Fruit fly (Drosophila melanogaster): ENCODE results near the gene Exo84.

The Exo84 gene

DNA sequence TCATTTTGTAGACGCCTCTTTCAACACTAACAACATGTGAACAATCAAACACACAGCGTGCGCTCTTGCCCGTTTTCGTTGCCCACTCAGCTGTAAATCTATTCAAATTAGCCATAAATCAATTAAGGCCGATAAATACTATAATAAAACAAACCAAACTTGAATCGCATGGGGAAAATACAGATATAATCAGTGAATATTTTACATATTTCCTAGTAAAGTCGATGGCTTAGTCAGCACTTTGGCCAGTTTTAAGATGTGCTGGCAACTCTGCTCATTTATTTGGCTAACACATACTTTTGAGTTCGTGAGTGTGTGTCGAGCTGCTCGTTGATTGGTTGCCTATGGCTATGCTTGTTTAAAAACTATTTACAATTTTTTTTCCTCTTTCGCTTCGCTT, 47.2 kb upstream of the Exo84 start (continued):
- TF ChIP-seq B-H1 (GFP tag; IDR thresholded peaks at IDR 0.05): no peak
- TF ChIP-seq Dek (tag; optimal IDR thresholded peaks at IDR 0.05): no peak
- TF ChIP-seq CG13775 (GFP tag; optimal IDR thresholded peaks at IDR 0.05): no peak
- peak; percentile 61 for TF ChIP-seq CG1603 (tag; optimal IDR thresholded peaks at IDR 0.05)
- no peak for TF ChIP-seq Opbp (GFP tag; IDR thresholded peaks at IDR 0.05; ENCODE audit: partially characterized antibody)
- no peak for TF ChIP-seq CG8924 (tag; optimal IDR thresholded peaks at IDR 0.05)
- no peak for TF ChIP-seq CG11085 (GFP tag; IDR thresholded peaks at IDR 0.05)
- TF ChIP-seq CG34376 (GFP tag; optimal IDR thresholded peaks at IDR 0.05): no peak
- no peak for TF ChIP-seq CG8944 (GFP tag; optimal IDR thresholded peaks at IDR 0.05)
- no peak for TF ChIP-seq maf-S (GFP tag; optimal IDR thresholded peaks at IDR 0.05)
- TF ChIP-seq unpg (GFP tag; optimal IDR thresholded peaks at IDR 0.05): no peak
- no peak for TF ChIP-seq CG4617 (GFP tag; optimal IDR thresholded peaks at IDR 0.05; ENCODE audit: borderline replicate concordance)
- no peak for TF ChIP-seq CG9437 (GFP tag; optimal IDR thresholded peaks at IDR 0.05)
- no peak for TF ChIP-seq zf30C (GFP tag; optimal IDR thresholded peaks at IDR 0.05)
- no peak for TF ChIP-seq CG1024 (GFP tag; IDR thresholded peaks at IDR 0.05)
- no peak for TF ChIP-seq CG3726 (GFP tag; IDR thresholded peaks at IDR 0.05)
- TF ChIP-seq CG7745 (tag; optimal IDR thresholded peaks at IDR 0.05): no peak
- TF ChIP-seq CG12071 (GFP tag; optimal IDR thresholded peaks at IDR 0.05): peak; percentile 46
- no peak for TF ChIP-seq zen (tag; optimal IDR thresholded peaks at IDR 0.05)
- no peak for TF ChIP-seq CG6765 (GFP tag; optimal IDR thresholded peaks at IDR 0.05)
- TF ChIP-seq Sox102F (GFP tag; optimal IDR thresholded peaks at IDR 0.05): no peak
- no peak for TF ChIP-seq scrt (GFP tag; optimal IDR thresholded peaks at IDR 0.05)
- no peak for TF ChIP-seq pum (GFP tag; optimal IDR thresholded peaks at IDR 0.05)
- no peak for TF ChIP-seq CG12391 (tag; optimal IDR thresholded peaks at IDR 0.05)
- no peak for TF ChIP-seq Poxn (GFP tag; IDR thresholded peaks at IDR 0.05)
- TF ChIP-seq dimm (GFP tag; IDR thresholded peaks at IDR 0.05): peak; percentile 18; the same call in 1 of the 2 replicates
- TF ChIP-seq CG12236 (GFP tag; optimal IDR thresholded peaks at IDR 0.05): no peak
- no peak for TF ChIP-seq CG15011 (GFP tag; optimal IDR thresholded peaks at IDR 0.05)
- TF ChIP-seq Dip2 (GFP tag; IDR thresholded peaks at IDR 0.05): no peak
- peak; percentile 26 for TF ChIP-seq mam (GFP tag; optimal IDR thresholded peaks at IDR 0.05)
- no peak for TF ChIP-seq Taf1 (GFP tag; IDR thresholded peaks at IDR 0.05)
- TF ChIP-seq CG12942 (GFP tag; optimal IDR thresholded peaks at IDR 0.05): no peak
- TF ChIP-seq CG14441 (GFP tag; IDR thresholded peaks at IDR 0.05): no peak
- no peak for TF ChIP-seq CG17912 (GFP tag; optimal IDR thresholded peaks at IDR 0.05)
- no peak for TF ChIP-seq CG34422 (GFP tag; IDR thresholded peaks at IDR 0.05)
- TF ChIP-seq ara (GFP tag; IDR thresholded peaks at IDR 0.05): no peak
- TF ChIP-seq crp (GFP tag; optimal IDR thresholded peaks at IDR 0.05): no peak
- no peak for TF ChIP-seq CG1792 (GFP tag; optimal IDR thresholded peaks at IDR 0.05)
- TF ChIP-seq CG10267 (tag; optimal IDR thresholded peaks at IDR 0.05): no peak
- TF ChIP-seq p53 (GFP tag; optimal IDR thresholded peaks at IDR 0.05): no peak
- no peak for TF ChIP-seq schlank (tag; optimal IDR thresholded peaks at IDR 0.05)
- TF ChIP-seq Lim3 (GFP tag; IDR thresholded peaks at IDR 0.05): no peak
- TF ChIP-seq CG17829 (tag; optimal IDR thresholded peaks at IDR 0.05): no peak
- peak; percentile 5 for TF ChIP-seq CG13624 (GFP tag; optimal IDR thresholded peaks at IDR 0.05)
- TF ChIP-seq CG14050 (GFP tag; IDR thresholded peaks at IDR 0.05): no peak
- TF ChIP-seq fd64A (GFP tag; optimal IDR thresholded peaks at IDR 0.05): no peak
- TF ChIP-seq CG10462 (GFP tag; optimal IDR thresholded peaks at IDR 0.05): no peak
- TF ChIP-seq CG4360 (GFP tag; IDR thresholded peaks at IDR 0.05): no peak
- TF ChIP-seq lov (optimal IDR thresholded peaks at IDR 0.05): no peak
- TF ChIP-seq lov (GFP tag; IDR thresholded peaks at IDR 0.05): no peak
- no peak for TF ChIP-seq CG30020 (tag; optimal IDR thresholded peaks at IDR 0.05)
- no peak for TF ChIP-seq sens-2 (GFP tag; IDR thresholded peaks at IDR 0.05)
- TF ChIP-seq bab2 (GFP tag; optimal IDR thresholded peaks at IDR 0.05): no peak

Measured in whole organism, embryonic.